Fruit fly (Drosophila melanogaster) whole organism, embryonic: ENCODE data around the gene scny.

Source experiments
- Adf1 ChIP-seq: fragments of 200-800 bp; sonication (Bioruptor generic); IDR thresholded peaks from 2 replicates; pipeline ENCODE4 v1.3.6; 2022; ENCODE audit warnings: missing biosample characterization, missing genetic modification characterization
- Antp ChIP-seq: fragments of 200-800 bp; sonication (Bioruptor generic); optimal IDR thresholded peaks from 3 replicates; lab custom pipeline; 2016; ENCODE audit warnings: missing biosample characterization, missing genetic modification characterization
- C15 ChIP-seq: fragments of 200-800 bp; sonication (Bioruptor generic); IDR thresholded peaks from 3 replicates; pipeline ENCODE4 v1.3.6; 2022; ENCODE audit warnings: missing biosample characterization, missing genetic modification characterization
- CG10267 ChIP-seq: fragments of 200-800 bp; sonication (Bioruptor generic); optimal IDR thresholded peaks from 2 replicates; lab custom pipeline; 2018; ENCODE audit warnings: missing biosample characterization, mild to moderate bottlenecking, missing genetic modification characterization, moderate library complexity
- CG13624 ChIP-seq: fragments of 200-800 bp; sonication (Bioruptor generic); optimal IDR thresholded peaks from 2 replicates; lab custom pipeline; 2016; ENCODE audit warnings: missing biosample characterization, missing genetic modification characterization
- CG14441 ChIP-seq: fragments of 200-800 bp; sonication (Bioruptor generic); IDR thresholded peaks from 2 replicates; pipeline ENCODE4 v1.3.6; 2022; ENCODE audit warnings: missing biosample characterization, missing genetic modification characterization
- CG15269 ChIP-seq: fragments of 200-800 bp; sonication (Bioruptor generic); optimal IDR thresholded peaks from 2 replicates; lab custom pipeline; 2018; ENCODE audit warnings: missing biosample characterization, mild to moderate bottlenecking, missing genetic modification characterization, moderate library complexity
- CG18476 ChIP-seq: fragments of 200-800 bp; sonication (Bioruptor generic); optimal IDR thresholded peaks from 2 replicates; lab custom pipeline; 2016; ENCODE audit warnings: missing biosample characterization, mild to moderate bottlenecking, missing genetic modification characterization
- CG2120 ChIP-seq: fragments of 200-800 bp; sonication (Bioruptor generic); optimal IDR thresholded peaks from 3 replicates; lab custom pipeline; 2016; ENCODE audit warnings: missing biosample characterization, missing genetic modification characterization
- CG2712 ChIP-seq: fragments of 200-800 bp; optimal IDR thresholded peaks from 3 replicates; lab custom pipeline; 2019; ENCODE audit warnings: missing biosample characterization, mild to moderate bottlenecking, missing genetic modification characterization, moderate library complexity
- CG2889 ChIP-seq: fragments of 200-800 bp; sonication (Bioruptor generic); IDR thresholded peaks from 3 replicates; pipeline ENCODE4 v1.3.6; 2022; ENCODE audit warnings: missing biosample characterization, missing genetic modification characterization
- CG30431 ChIP-seq: fragments of 200-800 bp; sonication (Bioruptor generic); optimal IDR thresholded peaks from 2 replicates; lab custom pipeline; 2017; ENCODE audit warnings: missing biosample characterization, missing genetic modification characterization
- CG3407 ChIP-seq: fragments of 200-800 bp; sonication (Bioruptor generic); optimal IDR thresholded peaks from 2 replicates; lab custom pipeline; 2018; ENCODE audit warnings: missing biosample characterization, mild to moderate bottlenecking, missing genetic modification characterization
- CG3847 ChIP-seq: fragments of 200-800 bp; sonication (Bioruptor generic); IDR thresholded peaks from 2 replicates; pipeline ENCODE4 v1.3.6; 2022; ENCODE audit warnings: missing biosample characterization, missing genetic modification characterization
- CG4730 ChIP-seq: fragments of 200-800 bp; sonication (Bioruptor generic); IDR thresholded peaks from 2 replicates; pipeline ENCODE4 v1.3.6; 2022; ENCODE audit warnings: missing biosample characterization, missing genetic modification characterization
- CG6254 ChIP-seq: fragments of 200-800 bp; sonication (Bioruptor generic); optimal IDR thresholded peaks from 3 replicates; lab custom pipeline; 2017; ENCODE audit warnings: mild to moderate bottlenecking, missing biosample characterization, missing genetic modification reagents, missing genetic modification characterization
- CG7372 ChIP-seq: fragments of 200-800 bp; sonication (Bioruptor generic); IDR thresholded peaks from 2 replicates; pipeline ENCODE4 v1.3.6; 2022; ENCODE audit warnings: missing biosample characterization, missing genetic modification characterization
- CG7786 ChIP-seq: fragments of 200-800 bp; sonication (Bioruptor generic); optimal IDR thresholded peaks from 2 replicates; lab custom pipeline; 2016; ENCODE audit warnings: missing biosample characterization, missing genetic modification characterization
- CG8388 ChIP-seq: fragments of 200-800 bp; sonication (Bioruptor generic); optimal IDR thresholded peaks from 2 replicates; lab custom pipeline; 2019; ENCODE audit warnings: missing biosample characterization, mild to moderate bottlenecking, missing genetic modification characterization, moderate library complexity
- CG8765 ChIP-seq: fragments of 200-800 bp; sonication (Bioruptor generic); IDR thresholded peaks from 2 replicates; pipeline ENCODE4 v1.3.6; 2022; ENCODE audit warnings: missing biosample characterization, missing genetic modification characterization
- CG9727 ChIP-seq: fragments of 200-800 bp; sonication (Bioruptor generic); optimal IDR thresholded peaks from 3 replicates; lab custom pipeline; 2017; ENCODE audit warnings: missing biosample characterization, mild to moderate bottlenecking, missing genetic modification characterization
- CG9817 ChIP-seq: fragments of 200-800 bp; sonication (Bioruptor generic); optimal IDR thresholded peaks from 2 replicates; lab custom pipeline; 2018; ENCODE audit warnings: missing biosample characterization, mild to moderate bottlenecking, missing genetic modification characterization, moderate library complexity
- CG9932 ChIP-seq: fragments of 200-800 bp; sonication (Bioruptor generic); IDR thresholded peaks from 2 replicates; pipeline ENCODE4 v1.3.6; 2022; ENCODE audit warnings: missing biosample characterization, missing genetic modification characterization
- Camta ChIP-seq: fragments of 200-800 bp; sonication (Bioruptor generic); optimal IDR thresholded peaks from 2 replicates; lab custom pipeline; 2016; ENCODE audit warnings: missing biosample characterization, missing genetic modification characterization
- Doc2 ChIP-seq: fragments of 200-800 bp; sonication (Bioruptor generic); IDR thresholded peaks from 2 replicates; pipeline ENCODE4 v1.3.6; 2022; ENCODE audit warnings: missing biosample characterization, missing genetic modification characterization
- Doc3 ChIP-seq: fragments of 200-800 bp; sonication (Bioruptor generic); IDR thresholded peaks from 3 replicates; pipeline ENCODE4 v1.3.6; 2022; ENCODE audit warnings: missing biosample characterization, missing genetic modification characterization; ENCODE audit not compliant: partially characterized antibody
- Gug ChIP-seq: fragments of 200-800 bp; sonication (Bioruptor generic); IDR thresholded peaks from 4 replicates; pipeline ENCODE4 v1.3.6; 2022; ENCODE audit warnings: missing biosample characterization, missing genetic modification characterization
- HmgZ ChIP-seq: fragments of 200-800 bp; sonication (Bioruptor generic); optimal IDR thresholded peaks from 2 replicates; lab custom pipeline; 2018; ENCODE audit warnings: missing biosample characterization, mild to moderate bottlenecking, missing genetic modification characterization
- Hr51 ChIP-seq, 2 experiments: fragments of 200-800 bp; sonication (Bioruptor generic); optimal IDR thresholded peaks; 2 replicates in 1 of 2; 3 replicates in 1 of 2; lab custom pipeline; 2016 to 2018; ENCODE audit warnings: missing biosample characterization in 2 of 2, missing genetic modification characterization in 2 of 2, mild to moderate bottlenecking in 1 of 2, moderate library complexity in 1 of 2
- Hsf ChIP-seq: fragments of 200-800 bp; sonication (Bioruptor generic); optimal IDR thresholded peaks from 3 replicates; lab custom pipeline; 2016; ENCODE audit warnings: missing biosample characterization, missing genetic modification characterization
- Meics ChIP-seq: fragments of 200-800 bp; sonication (Bioruptor generic); optimal IDR thresholded peaks from 2 replicates; lab custom pipeline; 2017; ENCODE audit warnings: missing biosample characterization, mild to moderate bottlenecking, missing genetic modification characterization
- Ptx1 ChIP-seq: fragments of 200-800 bp; sonication (Bioruptor generic); IDR thresholded peaks from 2 replicates; pipeline ENCODE4 v1.3.6; 2022; ENCODE audit warnings: missing biosample characterization, missing genetic modification characterization
- Six4 ChIP-seq: fragments of 200-800 bp; sonication (Bioruptor generic); optimal IDR thresholded peaks from 2 replicates; lab custom pipeline; 2016; ENCODE audit warnings: missing biosample characterization, missing genetic modification characterization
- Trl ChIP-seq, 3 experiments: fragments of >200 bp in 2 of 3; fragments of 200-800 bp in 1 of 3; sonication (Bioruptor generic) in 1 of 3; optimal IDR thresholded peaks; 2 replicates in 1 of 3; 3 replicates in 2 of 3; lab custom pipeline; 2016 to 2017; ENCODE audit warnings: missing biosample characterization in 1 of 3, missing genetic modification characterization in 1 of 3
- Xrp1 ChIP-seq: fragments of 200-800 bp; sonication (Bioruptor generic); IDR thresholded peaks from 2 replicates; pipeline ENCODE4 v1.3.6; 2022; ENCODE audit warnings: missing biosample characterization, missing genetic modification characterization
- az2 ChIP-seq: fragments of 200-800 bp; sonication (Bioruptor generic); optimal IDR thresholded peaks from 3 replicates; lab custom pipeline; 2016; ENCODE audit warnings: missing biosample characterization, missing genetic modification characterization
- bab2 ChIP-seq: fragments of 200-800 bp; sonication (Bioruptor generic); optimal IDR thresholded peaks from 2 replicates; lab custom pipeline; 2016; ENCODE audit warnings: missing biosample characterization, missing genetic modification characterization
- bsh ChIP-seq, 2 experiments: fragments of 200-800 bp; sonication (Bioruptor generic); optimal IDR thresholded peaks; 2 replicates each; lab custom pipeline; 2017 to 2018; ENCODE audit warnings: mild to moderate bottlenecking in 2 of 2, missing biosample characterization in 2 of 2, missing genetic modification characterization in 2 of 2, moderate library complexity in 1 of 2
- caup ChIP-seq: fragments of 200-800 bp; sonication (Bioruptor generic); optimal IDR thresholded peaks from 3 replicates; lab custom pipeline; 2017; ENCODE audit warnings: missing biosample characterization, mild to moderate bottlenecking, missing genetic modification characterization, moderate library complexity; ENCODE audit not compliant: severe bottlenecking
- fd96Cb ChIP-seq: fragments of 200-800 bp; sonication (Bioruptor generic); optimal IDR thresholded peaks from 2 replicates; lab custom pipeline; 2018; ENCODE audit warnings: missing biosample characterization, mild to moderate bottlenecking, missing genetic modification characterization, moderate library complexity
- fu2 ChIP-seq: fragments of 200-800 bp; sonication (Bioruptor generic); optimal IDR thresholded peaks from 2 replicates; lab custom pipeline; 2016; ENCODE audit warnings: missing biosample characterization, missing genetic modification characterization
- gcm ChIP-seq: fragments of 200-800 bp; sonication (Bioruptor generic); optimal IDR thresholded peaks from 2 replicates; lab custom pipeline; 2019; ENCODE audit warnings: missing biosample characterization, mild to moderate bottlenecking, missing genetic modification characterization, moderate library complexity
- gem ChIP-seq: fragments of 200-800 bp; sonication (Bioruptor generic); optimal IDR thresholded peaks from 2 replicates; lab custom pipeline; 2019; ENCODE audit warnings: missing biosample characterization, mild to moderate bottlenecking, missing genetic modification characterization, moderate library complexity
- hkb ChIP-seq, 2 experiments: fragments of 200-800 bp in 1 of 2; fragments of >200 bp in 1 of 2; sonication (Bioruptor generic) in 1 of 2; IDR thresholded peaks in 1 of 2; optimal IDR thresholded peaks in 1 of 2; 2 replicates each; pipeline versions ENCODE4 v1.3.6 to Lab custom; 2017 to 2022; ENCODE audit warnings: missing biosample characterization in 1 of 2, missing genetic modification characterization in 1 of 2
- kah ChIP-seq: fragments of 200-800 bp; sonication (Bioruptor generic); optimal IDR thresholded peaks from 2 replicates; lab custom pipeline; 2018; ENCODE audit warnings: missing biosample characterization, mild to moderate bottlenecking, missing genetic modification characterization
- schlank ChIP-seq: fragments of 200-800 bp; sonication (Bioruptor generic); optimal IDR thresholded peaks from 2 replicates; lab custom pipeline; 2018; ENCODE audit warnings: missing biosample characterization, mild to moderate bottlenecking, missing genetic modification characterization
- sens ChIP-seq: fragments of 200-800 bp; sonication (Bioruptor generic); peaks from one replicate; lab custom pipeline; 2016; ENCODE audit warnings: missing biosample characterization, missing genetic modification characterization
- sob ChIP-seq: fragments of 200-800 bp; sonication (Bioruptor generic); IDR thresholded peaks from 2 replicates; pipeline ENCODE4 v1.3.6; 2022; ENCODE audit warnings: missing biosample characterization, missing genetic modification characterization
- stwl ChIP-seq: fragments of 200-800 bp; sonication (Bioruptor generic); optimal IDR thresholded peaks from 3 replicates; lab custom pipeline; 2018; ENCODE audit warnings: missing biosample characterization, mild to moderate bottlenecking, missing genetic modification characterization, moderate library complexity

scny gene

DNA sequence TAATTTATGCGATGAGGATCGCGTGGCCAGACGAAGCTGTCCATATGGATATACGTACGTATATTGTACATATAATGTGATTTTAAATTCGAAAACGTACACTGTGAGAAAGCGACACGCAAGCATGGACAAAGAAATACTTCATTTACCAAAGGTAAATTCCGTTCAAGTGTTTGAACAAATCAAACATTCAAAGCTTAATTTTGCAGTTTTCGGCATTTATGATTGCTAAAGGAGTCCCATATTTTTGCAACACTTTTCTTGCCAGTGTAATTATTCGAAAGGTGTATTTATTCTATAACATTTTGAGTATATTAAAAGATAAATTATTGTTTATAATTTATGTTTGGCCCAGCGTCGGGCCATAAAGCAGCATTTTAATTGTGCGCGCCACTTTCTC, 50.5 kb downstream of the scny start (continued):
- TF ChIP-seq CG15269 (tag; lab: Kevin White, UChicago) (peak; percentile 61), CG9817 (tag; lab: Kevin White, UChicago) (peak; percentile 30), CG8388 (peak; percentile 1), CG3407 (GFP tag; lab: Kevin White, UChicago) (no peak), sens (peak; percentile 79), hkb (optimal IDR thresholded peaks at IDR 0.05; lab: Kevin White, UChicago) (no peak), hkb (GFP tag; IDR thresholded peaks at IDR 0.05; lab: Robert Waterston, UW) (peak; percentile 26; the same call in 1 of the 2 replicates), CG18476 (GFP tag; lab: Kevin White, UChicago) (no peak), Meics (GFP tag; lab: Kevin White, UChicago) (peak; percentile 16), CG2120 (GFP tag; lab: Kevin White, UChicago) (peak; percentile 65), gcm (peak; percentile 8), stwl (no peak), Hsf (GFP tag; lab: Kevin White, UChicago) (peak; percentile 46), CG2712 (tag; lab: Kevin White, UChicago) (peak; percentile 29), CG7372 (GFP tag; lab: Robert Waterston, UW) (peak; percentile 37; the same call in 1 of the 2 replicates), az2 (peak; percentile 14), CG3847 (GFP tag; lab: Robert Waterston, UW) (peak; percentile 35; the same call in 1 of the 2 replicates), sob (GFP tag; lab: Robert Waterston, UW) (0 out of 2 replicates have a peak, but pooled peaks have one; percentile 31), bsh (GFP tag; optimal IDR thresholded peaks at IDR 0.05; lab: Kevin White, UChicago) (peak in 1 of 2 experiments; percentile 43), fd96Cb (tag; lab: Kevin White, UChicago) (peak; percentile 2), CG9727 (GFP tag; lab: Kevin White, UChicago) (peak; percentile 36), kah (GFP tag; lab: Kevin White, UChicago) (no peak), Gug (peak; percentile 31; the same call in 1 of the 4 replicates), CG6254 (GFP tag; lab: Kevin White, UChicago) (no peak), CG2889 (GFP tag; lab: Robert Waterston, UW) (no peak), schlank (no peak), Doc3 (GFP tag; lab: Robert Waterston, UW) (no peak), CG30431 (GFP tag; lab: Kevin White, UChicago) (peak; percentile 4), CG4730 (GFP tag; lab: Robert Waterston, UW) (0 out of 2 replicates have a peak, but pooled peaks have one; percentile 14), Xrp1 (peak; percentile 24; the same call in 1 of the 2 replicates), Ptx1 (GFP tag; lab: Robert Waterston, UW) (peak; percentile 42; the same call in 1 of the 2 replicates), Hr51 (GFP tag; optimal IDR thresholded peaks at IDR 0.05; lab: Kevin White, UChicago) (peak in 1 of 2 experiments; percentile 47), C15 (GFP tag; lab: Robert Waterston, UW) (no peak), HmgZ (tag; lab: Kevin White, UChicago) (no peak), fu2 (GFP tag; lab: Kevin White, UChicago) (no peak), Adf1 (GFP tag; lab: Robert Waterston, UW) (no peak), CG13624 (peak; percentile 31), Doc2 (GFP tag; lab: Robert Waterston, UW) (no peak), bab2 (GFP tag; lab: Kevin White, UChicago) (peak; percentile 18), CG10267 (tag; lab: Kevin White, UChicago) (no peak), Camta (no peak), Antp (peak; percentile 30), CG8765 (GFP tag; lab: Robert Waterston, UW) (no peak), Six4 (GFP tag; lab: Kevin White, UChicago) (peak; percentile 11), gem (tag; lab: Kevin White, UChicago) (peak; percentile 70), CG9932 (GFP tag; lab: Robert Waterston, UW) (peak; percentile 56; the same call in 1 of the 2 replicates), Trl (optimal IDR thresholded peaks at IDR 0.05; lab: Kevin White, UChicago) (no peak), Trl (GFP tag; optimal IDR thresholded peaks at IDR 0.05; lab: Kevin White, UChicago) (no peak), CG7786 (GFP tag; lab: Kevin White, UChicago) (peak; percentile 28), caup (GFP tag; lab: Kevin White, UChicago) (peak; percentile 11), CG14441 (peak; percentile 59)
